Fruit fly (Drosophila melanogaster): ENCODE results near the gene CG13474.

The CG13474 gene

dm6 chr3L:14673740-14674463 lies 23.0 kb downstream of the CG13474 start (continued):
- TF ChIP-seq trh (GFP tag; optimal IDR thresholded peaks at IDR 0.05), result no peak
- TF ChIP-seq maf-S (GFP tag; optimal IDR thresholded peaks at IDR 0.05), result no peak
- TF ChIP-seq rib (GFP tag; IDR thresholded peaks at IDR 0.05), result no peak
- no peak; the same call in 1 of the 4 replicates for TF ChIP-seq chinmo (GFP tag; IDR thresholded peaks at IDR 0.05; ENCODE audit: partially characterized antibody)
- no peak for TF ChIP-seq insv (GFP tag; optimal IDR thresholded peaks at IDR 0.05)
- TF ChIP-seq nmo (GFP tag; optimal IDR thresholded peaks at IDR 0.05), result no peak
- no peak for TF ChIP-seq CG1602 (GFP tag; optimal IDR thresholded peaks at IDR 0.05)
- TF ChIP-seq tx (GFP tag; optimal IDR thresholded peaks at IDR 0.05), result no peak
- no peak for TF ChIP-seq gt (GFP tag; IDR thresholded peaks at IDR 0.05)
- no peak for TF ChIP-seq twi (tag; optimal IDR thresholded peaks at IDR 0.05)
- no peak for TF ChIP-seq CG12155 (GFP tag; optimal IDR thresholded peaks at IDR 0.05)
- TF ChIP-seq CG5953 (GFP tag; IDR thresholded peaks at IDR 0.05), result no peak
- no peak for TF ChIP-seq otp (GFP tag; IDR thresholded peaks at IDR 0.05)
- TF ChIP-seq YL-1 (GFP tag; optimal IDR thresholded peaks at IDR 0.05), result no peak
- TF ChIP-seq CG16813 (GFP tag; IDR thresholded peaks at IDR 0.05; ENCODE audit: partially characterized antibody), result peak; percentile 86
- no peak for TF ChIP-seq CG1529 (GFP tag; optimal IDR thresholded peaks at IDR 0.05)
- TF ChIP-seq Hmr (GFP tag; optimal IDR thresholded peaks at IDR 0.05), result no peak
- no peak for TF ChIP-seq CG9437 (GFP tag; optimal IDR thresholded peaks at IDR 0.05)
- TF ChIP-seq CG4854 (GFP tag; optimal IDR thresholded peaks at IDR 0.05), result no peak
- TF ChIP-seq CG10431 (GFP tag; optimal IDR thresholded peaks at IDR 0.05), result no peak
- TF ChIP-seq chif (GFP tag; optimal IDR thresholded peaks at IDR 0.05), result no peak
- no peak for TF ChIP-seq CG4404 (GFP tag; IDR thresholded peaks at IDR 0.05)
- peak; percentile 29; the same call in 1 of the 2 replicates for TF ChIP-seq unc-4 (GFP tag; IDR thresholded peaks at IDR 0.05; ENCODE audit: partially characterized antibody)
- no peak for TF ChIP-seq NK7.1 (GFP tag; optimal IDR thresholded peaks at IDR 0.05)
- no peak for TF ChIP-seq Ada2b (GFP tag; IDR thresholded peaks at IDR 0.05)
- TF ChIP-seq h (optimal IDR thresholded peaks at IDR 0.05), result no peak
- no peak for TF ChIP-seq CG16863 (GFP tag; optimal IDR thresholded peaks at IDR 0.05)
- TF ChIP-seq ftz-f1 (GFP tag; optimal IDR thresholded peaks at IDR 0.05), result peak; percentile 3
- TF ChIP-seq dysf (GFP tag; IDR thresholded peaks at IDR 0.05), result no peak
- peak; percentile 7 for TF ChIP-seq sug (tag; optimal IDR thresholded peaks at IDR 0.05)
- TF ChIP-seq CG42726 (GFP tag; IDR thresholded peaks at IDR 0.05; ENCODE audit: partially characterized antibody), result peak; percentile 90
- TF ChIP-seq Hmx (GFP tag; optimal IDR thresholded peaks at IDR 0.05), result no peak
- TF ChIP-seq CG6683 (GFP tag; optimal IDR thresholded peaks at IDR 0.05), result no peak
- peak; percentile 77 for TF ChIP-seq tna (GFP tag; IDR thresholded peaks at IDR 0.05; ENCODE audit: partially characterized antibody)
- no peak for TF ChIP-seq CG13424 (tag; optimal IDR thresholded peaks at IDR 0.05)
- TF ChIP-seq B-H1 (GFP tag; IDR thresholded peaks at IDR 0.05), result no peak
- no peak for TF ChIP-seq CG34422 (GFP tag; IDR thresholded peaks at IDR 0.05)
- no peak for TF ChIP-seq CG31441 (GFP tag; IDR thresholded peaks at IDR 0.05)
- TF ChIP-seq CG17612 (GFP tag; IDR thresholded peaks at IDR 0.05), result no peak
- TF ChIP-seq BtbVII (GFP tag; optimal IDR thresholded peaks at IDR 0.05), result no peak
- TF ChIP-seq odd (GFP tag; optimal IDR thresholded peaks at IDR 0.05), result no peak
- TF ChIP-seq D (optimal IDR thresholded peaks at IDR 0.05), result no peak
- no peak for TF ChIP-seq D (GFP tag; optimal IDR thresholded peaks at IDR 0.05)
- no peak for TF ChIP-seq ind (GFP tag; optimal IDR thresholded peaks at IDR 0.05)
- no peak for TF ChIP-seq CG10565 (GFP tag; optimal IDR thresholded peaks at IDR 0.05)
- no peak for TF ChIP-seq lilli (GFP tag; optimal IDR thresholded peaks at IDR 0.05)
- no peak for TF ChIP-seq CG8281 (tag; optimal IDR thresholded peaks at IDR 0.05)
- no peak for TF ChIP-seq grn (GFP tag; optimal IDR thresholded peaks at IDR 0.05)
- no peak for TF ChIP-seq CG3995 (GFP tag; optimal IDR thresholded peaks at IDR 0.05)
- no peak for TF ChIP-seq btn (GFP tag; optimal IDR thresholded peaks at IDR 0.05)
- no peak for TF ChIP-seq jumu (GFP tag; optimal IDR thresholded peaks at IDR 0.05)
- TF ChIP-seq slp2 (GFP tag; optimal IDR thresholded peaks at IDR 0.05), result no peak

All from whole organism, embryonic.